Fruit fly (Drosophila melanogaster): ENCODE data around the gene CG43049.
A peak's percentile ranks its signal among the peaks of the same experiment; 100 is the strongest.

CG43049 gene

DNA sequence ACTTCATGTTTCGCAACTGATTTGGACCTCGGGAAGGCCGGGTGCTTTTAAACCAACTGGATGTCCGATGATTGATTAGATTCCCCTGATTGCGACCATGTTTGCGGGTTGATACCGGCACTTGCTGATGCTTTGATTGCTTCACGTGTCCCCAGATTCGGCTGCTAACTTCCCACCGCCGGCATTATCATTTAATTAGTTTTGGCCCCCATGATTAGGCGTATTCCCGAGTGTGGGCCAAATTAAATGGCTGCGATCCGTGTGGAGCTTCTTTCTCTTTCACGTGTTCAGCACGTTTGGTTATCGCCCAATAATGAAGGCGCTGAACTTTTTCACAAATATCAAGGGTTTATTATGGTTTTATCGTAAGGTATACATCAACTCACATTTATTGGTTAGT is 2.8 kb upstream of the CG43049 start, which contains the start of gene CG3819:
TSS of gene CG3819 (minus strand) at position 23 of the 400 bp plus-strand sequence.
- TF ChIP-seq CG12605 (GFP tag; IDR thresholded peaks at IDR 0.05) (no peak), gl (tag; optimal IDR thresholded peaks at IDR 0.05) (no peak), Ets98B (GFP tag; IDR thresholded peaks at IDR 0.05) (no peak), Pif1A (GFP tag; optimal IDR thresholded peaks at IDR 0.05) (no peak), CG34367 (tag; optimal IDR thresholded peaks at IDR 0.05) (no peak), CG9948 (tag; optimal IDR thresholded peaks at IDR 0.05) (no peak), CG14655 (GFP tag; optimal IDR thresholded peaks at IDR 0.05) (no peak), CG4496 (GFP tag; IDR thresholded peaks at IDR 0.05) (no peak), CG15710 (tag; optimal IDR thresholded peaks at IDR 0.05) (no peak), Pif1B (GFP tag; optimal IDR thresholded peaks at IDR 0.05) (no peak), rn (GFP tag; IDR thresholded peaks at IDR 0.05) (no peak), CG10348 (GFP tag; IDR thresholded peaks at IDR 0.05) (no peak), CG17806 (tag; optimal IDR thresholded peaks at IDR 0.05) (no peak), Snoo (tag; optimal IDR thresholded peaks at IDR 0.05) (no peak), CG13204 (GFP tag; optimal IDR thresholded peaks at IDR 0.05) (no peak), EcR (GFP tag; optimal IDR thresholded peaks at IDR 0.05) (no peak), CG8301 (tag; optimal IDR thresholded peaks at IDR 0.05) (no peak), CG8159 (tag; optimal IDR thresholded peaks at IDR 0.05) (no peak), CG32121 (GFP tag; IDR thresholded peaks at IDR 0.05) (no peak)

DNA sequence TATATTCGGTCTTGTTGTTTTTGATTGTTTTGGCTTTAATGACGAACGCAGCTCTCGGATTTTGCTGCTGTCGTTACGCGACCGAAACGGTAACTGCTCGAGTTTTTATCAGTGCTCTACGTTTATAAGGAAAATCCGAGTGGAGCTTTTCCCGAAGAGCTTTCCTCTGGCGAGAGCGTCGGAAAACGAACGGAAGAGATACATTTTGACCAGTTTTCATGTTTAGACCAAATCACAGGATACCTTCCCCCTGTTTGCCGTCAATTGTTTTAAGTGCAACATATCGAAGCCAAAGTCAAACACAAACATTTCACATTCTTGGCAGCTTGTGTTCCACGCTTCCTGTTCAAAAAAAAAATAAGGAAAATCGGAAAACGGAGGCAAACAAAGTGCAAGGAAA is 21.0 kb downstream of the CG43049 start, which contains the start of gene CG32204:
TSS of gene CG32204 (minus strand) at position 101 of the 400 bp plus-strand sequence.
- TF ChIP-seq CG4496 (GFP tag; IDR thresholded peaks at IDR 0.05) (no peak), gl (tag; optimal IDR thresholded peaks at IDR 0.05) (no peak), Ets98B (GFP tag; IDR thresholded peaks at IDR 0.05) (no peak), CG15710 (tag; optimal IDR thresholded peaks at IDR 0.05) (no peak), rn (GFP tag; IDR thresholded peaks at IDR 0.05) (no peak), Snoo (tag; optimal IDR thresholded peaks at IDR 0.05) (no peak)

dm6 chr3L:18946956-18947355 is 22.1 kb downstream of the CG43049 start:
- TF ChIP-seq Snoo (tag; optimal IDR thresholded peaks at IDR 0.05) (no peak), CG4496 (GFP tag; IDR thresholded peaks at IDR 0.05) (peak; percentile 77), CG12605 (GFP tag; IDR thresholded peaks at IDR 0.05) (no peak), Pif1A (GFP tag; optimal IDR thresholded peaks at IDR 0.05) (peak; percentile 6), CG34367 (tag; optimal IDR thresholded peaks at IDR 0.05) (peak; percentile 5)

DNA sequence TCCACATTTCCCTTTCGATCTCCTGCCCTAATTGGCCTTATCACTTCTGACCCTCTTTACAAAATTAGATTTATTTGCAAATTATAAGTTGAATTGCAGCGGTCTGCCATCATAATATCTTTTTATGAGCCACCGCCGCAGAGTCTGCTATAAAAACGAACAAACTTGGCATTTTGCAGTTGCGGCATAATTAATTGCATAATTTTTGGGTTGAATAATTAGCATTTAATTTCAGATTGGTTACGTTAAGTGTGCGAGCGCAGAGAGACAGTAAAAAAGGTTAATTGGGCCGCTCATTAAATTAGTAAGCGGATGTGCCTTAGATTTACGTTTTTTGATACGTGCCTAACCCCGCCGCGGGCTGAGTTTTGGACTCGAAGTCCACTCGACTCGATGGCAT is 24.2 kb downstream of the CG43049 start:
- TF ChIP-seq Snoo (tag; optimal IDR thresholded peaks at IDR 0.05) (no peak), CG17806 (tag; optimal IDR thresholded peaks at IDR 0.05) (no peak), fd96Ca (GFP tag; IDR thresholded peaks at IDR 0.05) (no peak), CG14655 (GFP tag; optimal IDR thresholded peaks at IDR 0.05) (no peak), D1 (tag; optimal IDR thresholded peaks at IDR 0.05) (no peak), CG12605 (GFP tag; IDR thresholded peaks at IDR 0.05) (no peak), rn (GFP tag; IDR thresholded peaks at IDR 0.05) (no peak)

DNA sequence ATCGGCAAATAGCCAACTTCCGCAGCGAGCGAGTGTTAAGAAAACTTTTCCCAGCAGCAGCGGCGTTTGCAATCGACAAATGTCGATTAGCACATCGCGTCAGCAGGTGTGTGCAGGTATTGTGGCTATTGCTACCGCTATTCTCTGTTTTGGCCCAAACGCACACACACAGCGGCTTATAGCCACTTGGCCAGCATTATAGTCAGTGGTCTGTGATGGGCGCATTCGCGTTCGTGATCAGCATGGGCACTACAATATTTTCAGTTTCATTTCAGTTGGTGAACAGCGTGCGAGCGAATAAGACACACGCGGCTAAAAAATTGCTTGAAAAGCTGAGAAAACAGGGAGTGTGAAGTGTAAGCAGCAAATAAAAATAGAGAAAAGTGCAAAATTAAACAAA is 25.5 kb downstream of the CG43049 start, which contains the start of gene CG6836:
TSS of gene CG6836 (plus strand) at position 271 of the 400 bp plus-strand sequence.
- TF ChIP-seq CG15710 (tag; optimal IDR thresholded peaks at IDR 0.05) (no peak), CG32121 (GFP tag; IDR thresholded peaks at IDR 0.05) (peak; percentile 38; the same call in 1 of the 2 replicates), CG4496 (GFP tag; IDR thresholded peaks at IDR 0.05) (0 out of 3 replicates have a peak, but pooled peaks have one; percentile 29)

DNA sequence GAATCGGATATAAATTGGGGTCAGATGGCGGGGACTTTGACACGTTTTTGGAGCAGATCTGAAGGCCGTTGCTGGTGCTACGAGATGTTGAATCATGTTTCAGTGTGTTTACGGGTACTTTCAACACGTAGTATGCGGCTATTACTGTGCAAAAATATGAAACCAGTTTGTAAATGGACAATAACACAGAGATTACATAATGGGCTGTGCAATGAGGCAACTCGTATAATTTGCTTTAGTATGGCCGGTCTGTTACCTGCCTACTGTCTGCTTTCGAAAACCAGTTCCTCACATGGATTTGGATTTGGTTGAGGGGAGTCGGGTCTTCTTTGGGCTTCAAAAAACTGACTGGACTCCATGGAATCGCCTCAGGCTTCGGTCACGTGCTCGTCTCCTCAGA is 27.5 kb downstream of the CG43049 start:
- TF ChIP-seq CG32121 (GFP tag; IDR thresholded peaks at IDR 0.05) (no peak), Snoo (tag; optimal IDR thresholded peaks at IDR 0.05) (peak; percentile 38), CG15710 (tag; optimal IDR thresholded peaks at IDR 0.05) (no peak), Pif1A (GFP tag; optimal IDR thresholded peaks at IDR 0.05) (no peak), CG8301 (tag; optimal IDR thresholded peaks at IDR 0.05) (no peak), CG10348 (GFP tag; IDR thresholded peaks at IDR 0.05) (no peak), gl (tag; optimal IDR thresholded peaks at IDR 0.05) (no peak), CG9948 (tag; optimal IDR thresholded peaks at IDR 0.05) (no peak), CG34367 (tag; optimal IDR thresholded peaks at IDR 0.05) (no peak), Ets98B (GFP tag; IDR thresholded peaks at IDR 0.05) (no peak), fd96Ca (GFP tag; IDR thresholded peaks at IDR 0.05) (no peak), EcR (GFP tag; optimal IDR thresholded peaks at IDR 0.05) (peak; percentile 63), D1 (tag; optimal IDR thresholded peaks at IDR 0.05) (no peak), CG4496 (GFP tag; IDR thresholded peaks at IDR 0.05) (no peak), CG8159 (tag; optimal IDR thresholded peaks at IDR 0.05) (no peak), CG14655 (GFP tag; optimal IDR thresholded peaks at IDR 0.05) (no peak), CG13204 (GFP tag; optimal IDR thresholded peaks at IDR 0.05) (no peak)

DNA sequence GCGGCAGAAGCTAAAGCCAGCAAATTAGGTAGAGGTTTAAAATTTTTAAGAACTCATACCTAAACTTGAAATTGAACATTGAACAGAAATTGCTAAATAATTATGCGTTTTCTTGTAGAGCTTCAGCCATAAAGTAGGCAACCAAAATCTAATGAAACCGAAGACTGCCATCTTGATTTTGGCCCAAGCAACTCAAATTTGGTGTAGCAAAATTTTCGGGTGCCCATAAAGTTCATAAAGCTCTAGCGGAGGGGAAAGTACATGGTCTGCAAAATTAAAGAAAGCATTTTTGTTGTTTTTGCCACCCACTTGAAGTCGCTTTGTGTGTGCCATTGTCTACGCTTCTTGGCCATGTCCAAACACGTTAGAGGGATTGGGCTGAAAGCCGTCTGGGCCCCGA is 32.1 kb downstream of the CG43049 start:
- TF ChIP-seq CG32121 (GFP tag; IDR thresholded peaks at IDR 0.05), result no peak
- TF ChIP-seq gl (tag; optimal IDR thresholded peaks at IDR 0.05), result no peak
- no peak for TF ChIP-seq CG34367 (tag; optimal IDR thresholded peaks at IDR 0.05)
- no peak for TF ChIP-seq fd96Ca (GFP tag; IDR thresholded peaks at IDR 0.05)
- no peak for TF ChIP-seq EcR (GFP tag; optimal IDR thresholded peaks at IDR 0.05)
- no peak for TF ChIP-seq CG12605 (GFP tag; IDR thresholded peaks at IDR 0.05)
- no peak for TF ChIP-seq Pif1A (GFP tag; optimal IDR thresholded peaks at IDR 0.05)
- TF ChIP-seq CG10348 (GFP tag; IDR thresholded peaks at IDR 0.05), result no peak
- no peak for TF ChIP-seq CG17806 (tag; optimal IDR thresholded peaks at IDR 0.05)
- no peak for TF ChIP-seq CG15710 (tag; optimal IDR thresholded peaks at IDR 0.05)
- TF ChIP-seq CG8159 (tag; optimal IDR thresholded peaks at IDR 0.05), result no peak
- no peak for TF ChIP-seq D1 (tag; optimal IDR thresholded peaks at IDR 0.05)
- TF ChIP-seq Pif1B (GFP tag; optimal IDR thresholded peaks at IDR 0.05), result no peak
- TF ChIP-seq rn (GFP tag; IDR thresholded peaks at IDR 0.05), result no peak
- no peak for TF ChIP-seq CG8301 (tag; optimal IDR thresholded peaks at IDR 0.05)
- TF ChIP-seq CG4496 (GFP tag; IDR thresholded peaks at IDR 0.05), result no peak
- no peak for TF ChIP-seq CG13204 (GFP tag; optimal IDR thresholded peaks at IDR 0.05)
- no peak for TF ChIP-seq Snoo (tag; optimal IDR thresholded peaks at IDR 0.05)
- no peak for TF ChIP-seq CG14655 (GFP tag; optimal IDR thresholded peaks at IDR 0.05)
- TF ChIP-seq CG9948 (tag; optimal IDR thresholded peaks at IDR 0.05), result no peak

Data from whole organism, pupa.